Fruit fly (Drosophila melanogaster): ENCODE results near the gene Idgf1.
A peak's percentile ranks its signal among the peaks of the same experiment; 100 is the strongest.

The Idgf1 gene

DNA sequence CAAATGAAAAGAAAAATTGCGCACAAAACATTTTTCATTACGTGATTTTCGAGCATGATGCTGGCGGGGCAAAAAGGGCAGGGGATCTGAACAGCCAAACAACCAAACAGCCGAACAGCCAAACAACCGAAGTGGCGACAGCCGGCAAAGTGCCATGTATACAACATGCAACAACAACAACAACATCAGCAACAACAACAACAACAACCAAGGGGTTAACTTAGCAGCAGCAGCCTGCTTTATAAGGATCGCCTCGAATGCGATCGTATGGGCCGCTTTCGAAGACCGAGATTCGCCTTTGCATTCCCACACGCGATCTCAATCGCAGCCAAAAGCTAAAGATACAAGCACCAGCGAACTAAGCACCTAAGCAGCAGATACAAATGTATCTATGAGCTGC is 18.6 kb downstream of the Idgf1 start (continued):
- peak; percentile 34 for TF ChIP-seq vri (GFP tag; optimal IDR thresholded peaks at IDR 0.05)

DNA sequence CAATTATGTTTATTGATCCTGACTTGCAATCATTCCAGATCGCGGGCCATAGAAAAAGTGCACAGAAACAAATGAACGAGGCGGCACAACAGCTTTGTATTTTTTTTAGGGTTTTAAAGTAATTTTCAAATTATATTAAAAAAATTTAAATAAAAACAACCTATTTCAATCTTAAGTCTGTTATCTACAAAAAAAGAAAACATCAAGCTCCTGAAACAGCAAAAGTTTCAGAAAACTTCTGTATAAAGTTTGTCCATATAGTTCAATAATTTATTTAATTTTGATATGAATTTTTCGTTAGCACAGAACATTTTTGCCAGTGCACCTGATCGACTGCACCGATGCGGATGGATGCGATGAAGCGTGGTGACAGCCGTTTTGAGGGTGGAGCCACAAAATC is 24.7 kb downstream of the Idgf1 start:
- TF ChIP-seq Hr4 (GFP tag; optimal IDR thresholded peaks at IDR 0.05) = peak; percentile 4
- no peak for TF ChIP-seq CG31627 (GFP tag; optimal IDR thresholded peaks at IDR 0.05)
- no peak for TF ChIP-seq esn (GFP tag; optimal IDR thresholded peaks at IDR 0.05)
- TF ChIP-seq Eip78C (GFP tag) = peak; percentile 56
- TF ChIP-seq achi (GFP tag; optimal IDR thresholded peaks at IDR 0.05) = peak; percentile 12
- TF ChIP-seq CG4318 (GFP tag; optimal IDR thresholded peaks at IDR 0.05) = peak; percentile 4
- TF ChIP-seq CG8119 (GFP tag; IDR thresholded peaks at IDR 0.05) = peak; percentile 42; the same call in 1 of the 3 replicates
- no peak for TF ChIP-seq CG6792 (GFP tag; optimal IDR thresholded peaks at IDR 0.05)
- peak; percentile 59 for TF ChIP-seq CG32006 (GFP tag; optimal IDR thresholded peaks at IDR 0.05)
- TF ChIP-seq svp (GFP tag) = peak; percentile 30

DNA sequence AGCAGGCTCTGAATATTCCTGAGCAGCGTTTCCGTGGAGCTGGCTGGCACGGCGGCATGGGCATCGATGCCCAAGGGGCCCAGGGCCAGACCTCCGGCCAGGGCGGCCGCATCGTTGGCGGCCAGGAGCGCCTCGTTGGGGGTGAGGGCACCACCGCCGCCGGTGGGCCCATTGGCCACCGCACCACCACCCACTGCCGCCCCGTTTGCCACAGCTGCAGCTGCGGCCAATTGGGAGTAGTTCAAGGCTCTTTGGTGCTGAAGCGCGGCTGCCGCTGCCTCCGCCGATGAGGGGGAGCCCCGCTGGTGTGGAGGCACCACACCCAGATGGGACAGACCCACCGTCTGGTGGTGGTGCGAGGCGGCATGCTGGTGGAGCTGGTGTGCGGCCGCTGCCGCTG is 27.1 kb downstream of the Idgf1 start:
- TF ChIP-seq Gug (GFP tag; IDR thresholded peaks at IDR 0.05) = no peak
- no peak for TF ChIP-seq Sox15 (GFP tag; optimal IDR thresholded peaks at IDR 0.05)
- no peak for TF ChIP-seq fkh (GFP tag; optimal IDR thresholded peaks at IDR 0.05)
- TF ChIP-seq spab (GFP tag; optimal IDR thresholded peaks at IDR 0.05) = no peak
- no peak for TF ChIP-seq dac (GFP tag; optimal IDR thresholded peaks at IDR 0.05)
- no peak for TF ChIP-seq eg (GFP tag; IDR thresholded peaks at IDR 0.05)
- TF ChIP-seq CG6276 (GFP tag; optimal IDR thresholded peaks at IDR 0.05) = no peak
- TF ChIP-seq Eip75B (GFP tag; optimal IDR thresholded peaks at IDR 0.05) = no peak
- TF ChIP-seq cyc (GFP tag; optimal IDR thresholded peaks at IDR 0.05) = no peak
- no peak for TF ChIP-seq CG16779 (tag; optimal IDR thresholded peaks at IDR 0.05)
- no peak for TF ChIP-seq CG11762 (GFP tag; optimal IDR thresholded peaks at IDR 0.05; ENCODE audit: insufficient read depth)
- no peak for TF ChIP-seq salr (GFP tag; optimal IDR thresholded peaks at IDR 0.05)
- TF ChIP-seq CG32006 (GFP tag; optimal IDR thresholded peaks at IDR 0.05) = no peak

DNA sequence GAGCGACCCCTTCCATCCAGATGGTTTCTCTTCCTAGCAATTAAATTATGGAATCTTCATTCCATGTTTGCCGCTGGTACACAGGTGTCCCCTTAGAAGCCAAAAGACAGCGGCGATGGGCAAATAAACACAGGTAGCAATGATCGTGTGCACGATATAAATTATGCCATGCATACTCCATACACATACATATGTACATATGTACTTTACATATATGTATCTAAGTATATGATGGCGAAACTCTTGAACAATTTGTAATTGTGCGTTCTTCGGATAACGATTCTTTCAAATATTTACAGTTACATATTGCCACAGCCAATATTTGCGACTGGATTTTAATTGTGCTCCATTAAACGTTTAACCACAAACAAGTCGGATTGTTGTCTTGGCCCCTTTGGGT is 31.4 kb downstream of the Idgf1 start:
- peak; percentile 50 for TF ChIP-seq acj6 (GFP tag; optimal IDR thresholded peaks at IDR 0.05)
- TF ChIP-seq CG3919 (GFP tag; optimal IDR thresholded peaks at IDR 0.05) = peak; percentile 74
- no peak for TF ChIP-seq Eip93F (GFP tag; optimal IDR thresholded peaks at IDR 0.05)
- no peak for TF ChIP-seq Sox15 (GFP tag; optimal IDR thresholded peaks at IDR 0.05)
- TF ChIP-seq CG8632 (GFP tag; optimal IDR thresholded peaks at IDR 0.05) = peak; percentile 46
- TF ChIP-seq CG11762 (GFP tag; optimal IDR thresholded peaks at IDR 0.05; ENCODE audit: insufficient read depth) = peak; percentile 44
- TF ChIP-seq OdsH (GFP tag; optimal IDR thresholded peaks at IDR 0.05) = peak; percentile 23
- no peak for TF ChIP-seq CG4318 (GFP tag; optimal IDR thresholded peaks at IDR 0.05)
- peak; percentile 47 for TF ChIP-seq CG34406 (GFP tag; optimal IDR thresholded peaks at IDR 0.05)
- no peak for TF ChIP-seq fd59A (GFP tag; optimal IDR thresholded peaks at IDR 0.05)
- TF ChIP-seq vri (GFP tag; optimal IDR thresholded peaks at IDR 0.05) = no peak
- peak; percentile 75 for TF ChIP-seq CG6163 (GFP tag; IDR thresholded peaks at IDR 0.05)
- peak; percentile 51 for TF ChIP-seq Sox102F (GFP tag; optimal IDR thresholded peaks at IDR 0.05)
- TF ChIP-seq cyc (GFP tag; optimal IDR thresholded peaks at IDR 0.05) = peak; percentile 6
- TF ChIP-seq CG6854 (GFP tag; optimal IDR thresholded peaks at IDR 0.05) = peak; percentile 4
- TF ChIP-seq CG10631 (GFP tag; optimal IDR thresholded peaks at IDR 0.05) = peak; percentile 46
- TF ChIP-seq CG16779 (tag; optimal IDR thresholded peaks at IDR 0.05) = no peak
- peak; percentile 26 for TF ChIP-seq CG3032 (tag; optimal IDR thresholded peaks at IDR 0.05)
- peak; percentile 39 for TF ChIP-seq CG32006 (GFP tag; optimal IDR thresholded peaks at IDR 0.05)
- TF ChIP-seq CG1621 (tag; optimal IDR thresholded peaks at IDR 0.05) = peak; percentile 5
- TF ChIP-seq topi (GFP tag; optimal IDR thresholded peaks at IDR 0.05) = peak; percentile 57
- peak; percentile 48 for TF ChIP-seq CG10669 (GFP tag; optimal IDR thresholded peaks at IDR 0.05)
- peak; percentile 31 for TF ChIP-seq Eip75B (GFP tag; optimal IDR thresholded peaks at IDR 0.05)
- TF ChIP-seq ss (GFP tag; optimal IDR thresholded peaks at IDR 0.05) = peak in 1 of 2 experiments; percentile 41
- TF ChIP-seq dsx (GFP tag; optimal IDR thresholded peaks at IDR 0.05; ENCODE audit: poor library complexity, severe bottlenecking) = peak; percentile 20
- TF ChIP-seq esn (GFP tag; optimal IDR thresholded peaks at IDR 0.05) = peak; percentile 40
- TF ChIP-seq CG11294 (GFP tag; IDR thresholded peaks at IDR 0.05) = no peak
- peak; percentile 43 for TF ChIP-seq net (GFP tag; optimal IDR thresholded peaks at IDR 0.05)
- no peak for TF ChIP-seq CG6808 (GFP tag; optimal IDR thresholded peaks at IDR 0.05)
- TF ChIP-seq Met (GFP tag; optimal IDR thresholded peaks at IDR 0.05) = peak; percentile 52
- TF ChIP-seq CG31627 (GFP tag; optimal IDR thresholded peaks at IDR 0.05) = peak; percentile 8
- peak; percentile 51 for TF ChIP-seq achi (GFP tag; optimal IDR thresholded peaks at IDR 0.05)
- no peak for TF ChIP-seq Hr39 (GFP tag; optimal IDR thresholded peaks at IDR 0.05)
